Worm (Caenorhabditis elegans): Measurements from ENCODE around the gene mrps-18A.

ce11 chrIII:8299734-8300133 lies 32.0 kb downstream of the mrps-18A start:
- TF ChIP-seq ref-1 (GFP tag; conservative IDR thresholded peaks at IDR 0.05) (no peak), flt-1 (GFP tag; IDR thresholded peaks at IDR 0.05) (no peak), klf-2 (GFP tag; conservative IDR thresholded peaks at IDR 0.05) (no peak), med-1 (GFP tag; optimal IDR thresholded peaks at IDR 0.05; ENCODE audit: insufficient read depth) (no peak), ztf-29 (GFP tag; IDR thresholded peaks at IDR 0.05) (no peak), ztf-23 (GFP tag; IDR thresholded peaks at IDR 0.05) (no peak), tab-1 (GFP tag; IDR thresholded peaks at IDR 0.05) (no peak), cog-1 (tag; optimal IDR thresholded peaks at IDR 0.05) (no peak)

Measured in whole organism, midembryonic.